Fruit fly (Drosophila melanogaster) whole organism, prepupa: ENCODE data around the gene nmd.

Experiments used
- CG10631 ChIP-seq: fragments of 200-800 bp; sonication (Bioruptor generic); optimal IDR thresholded peaks from 2 replicates; lab custom pipeline; 2016; ENCODE audit warnings: missing biosample characterization, missing genetic modification characterization
- CG10669 ChIP-seq: fragments of 200-800 bp; sonication (Bioruptor generic); optimal IDR thresholded peaks from 3 replicates; lab custom pipeline; 2018; ENCODE audit warnings: missing biosample characterization, mild to moderate bottlenecking, missing genetic modification characterization, moderate library complexity
- CG11294 ChIP-seq: fragments of 200-800 bp; sonication (Bioruptor generic); IDR thresholded peaks from 2 replicates; pipeline ENCODE4 v1.3.6; 2022; ENCODE audit warnings: missing biosample characterization, missing genetic modification characterization
- CG11762 ChIP-seq: fragments of 200-800 bp; sonication (Bioruptor generic); optimal IDR thresholded peaks from 3 replicates; lab custom pipeline; 2016; ENCODE audit warnings: missing biosample characterization, missing genetic modification characterization; ENCODE audit not compliant: insufficient read depth
- CG15336 ChIP-seq: fragments of 200-800 bp; sonication (Bioruptor generic); IDR thresholded peaks from 2 replicates; pipeline ENCODE4 v1.3.6; 2022; ENCODE audit warnings: missing biosample characterization, missing genetic modification characterization
- CG3032 ChIP-seq: fragments of 200-800 bp; optimal IDR thresholded peaks from 2 replicates; lab custom pipeline; 2019; ENCODE audit warnings: missing biosample characterization, mild to moderate bottlenecking, missing genetic modification characterization, moderate library complexity
- CG32006 ChIP-seq: fragments of 200-800 bp; sonication (Bioruptor generic); optimal IDR thresholded peaks from 3 replicates; lab custom pipeline; 2017; ENCODE audit warnings: missing biosample characterization, mild to moderate bottlenecking, missing genetic modification characterization
- CG3919 ChIP-seq: fragments of 200-800 bp; sonication (Bioruptor generic); optimal IDR thresholded peaks from 3 replicates; lab custom pipeline; 2016; ENCODE audit warnings: missing biosample characterization, missing genetic modification characterization
- CG6163 ChIP-seq: fragments of 200-800 bp; sonication (Bioruptor generic); IDR thresholded peaks from 3 replicates; pipeline ENCODE4 v1.3.6; 2022; ENCODE audit warnings: missing biosample characterization, missing genetic modification characterization
- CG6792 ChIP-seq: fragments of 200-800 bp; sonication (Bioruptor generic); optimal IDR thresholded peaks from 3 replicates; lab custom pipeline; 2016; ENCODE audit warnings: missing biosample characterization, missing genetic modification characterization
- CG6808 ChIP-seq: fragments of 200-800 bp; sonication (Bioruptor generic); optimal IDR thresholded peaks from 3 replicates; lab custom pipeline; 2017; ENCODE audit warnings: missing biosample characterization, missing genetic modification characterization, mild to moderate bottlenecking, moderate library complexity, missing genetic modification reagents
- CG6854 ChIP-seq: fragments of 200-800 bp; sonication (Bioruptor generic); optimal IDR thresholded peaks from 2 replicates; lab custom pipeline; 2017; ENCODE audit warnings: missing biosample characterization, mild to moderate bottlenecking, missing genetic modification characterization
- CG8119 ChIP-seq: fragments of 200-800 bp; sonication (Bioruptor generic); IDR thresholded peaks from 3 replicates; pipeline ENCODE4 v1.3.6; 2022; ENCODE audit warnings: missing biosample characterization, missing genetic modification characterization
- CG8632 ChIP-seq: fragments of 200-800 bp; sonication (Bioruptor generic); optimal IDR thresholded peaks from 3 replicates; lab custom pipeline; 2016; ENCODE audit warnings: missing biosample characterization, missing genetic modification characterization
- CG9139 ChIP-seq: fragments of 200-800 bp; sonication (Bioruptor generic); optimal IDR thresholded peaks from 3 replicates; lab custom pipeline; 2017; ENCODE audit warnings: missing biosample characterization, mild to moderate bottlenecking, missing genetic modification characterization
- Eip75B ChIP-seq: fragments of 200-800 bp; sonication (Bioruptor generic); optimal IDR thresholded peaks from 3 replicates; lab custom pipeline; 2016; ENCODE audit warnings: missing biosample characterization, missing genetic modification characterization
- Eip78C ChIP-seq: fragments of 200-800 bp; sonication (Bioruptor generic); peaks from one replicate; lab custom pipeline; 2016; ENCODE audit warnings: missing biosample characterization, missing genetic modification characterization
- Ets21C ChIP-seq: fragments of 200-800 bp; sonication (Bioruptor generic); optimal IDR thresholded peaks from 3 replicates; lab custom pipeline; 2016; ENCODE audit warnings: missing biosample characterization, missing genetic modification characterization
- Ets96B ChIP-seq: fragments of 200-800 bp; optimal IDR thresholded peaks from 2 replicates; lab custom pipeline; 2019; ENCODE audit warnings: missing biosample characterization, mild to moderate bottlenecking, missing genetic modification characterization, moderate library complexity
- Gug ChIP-seq: fragments of 200-800 bp; sonication (Bioruptor generic); IDR thresholded peaks from 2 replicates; pipeline ENCODE4 v1.3.6; 2022; ENCODE audit warnings: missing biosample characterization, missing genetic modification characterization
- Hr38 ChIP-seq: sonication (Bioruptor generic); optimal IDR thresholded peaks from 2 replicates; lab custom pipeline; 2016; ENCODE audit warnings: missing biosample characterization, missing genetic modification characterization
- Hr39 ChIP-seq: fragments of 200-800 bp; sonication (Bioruptor generic); optimal IDR thresholded peaks from 2 replicates; lab custom pipeline; 2016; ENCODE audit warnings: missing biosample characterization, missing genetic modification characterization
- Hr4 ChIP-seq: fragments of 200-800 bp; sonication (Bioruptor generic); optimal IDR thresholded peaks from 3 replicates; lab custom pipeline; 2016; ENCODE audit warnings: missing biosample characterization, missing genetic modification characterization
- Lpt ChIP-seq: fragments of 200-800 bp; sonication (Bioruptor generic); optimal IDR thresholded peaks from 3 replicates; lab custom pipeline; 2016; ENCODE audit warnings: missing biosample characterization, missing genetic modification characterization
- Smox ChIP-seq: fragments of 200-800 bp; sonication (Bioruptor generic); optimal IDR thresholded peaks from 3 replicates; lab custom pipeline; 2016; ENCODE audit warnings: missing biosample characterization, missing genetic modification characterization
- Sox14 ChIP-seq: fragments of 200-800 bp; sonication (Bioruptor generic); optimal IDR thresholded peaks from 3 replicates; lab custom pipeline; 2016; ENCODE audit warnings: missing biosample characterization, missing genetic modification characterization
- Sox15 ChIP-seq: fragments of 200-800 bp; sonication (Bioruptor generic); optimal IDR thresholded peaks from 3 replicates; lab custom pipeline; 2016; ENCODE audit warnings: missing biosample characterization, missing genetic modification characterization
- achi ChIP-seq: fragments of 200-800 bp; sonication (Bioruptor generic); optimal IDR thresholded peaks from 3 replicates; lab custom pipeline; 2016; ENCODE audit warnings: missing biosample characterization, missing genetic modification characterization
- acj6 ChIP-seq: fragments of 200-800 bp; sonication (Bioruptor generic); optimal IDR thresholded peaks from 3 replicates; lab custom pipeline; 2016; ENCODE audit warnings: missing biosample characterization, missing genetic modification characterization
- cyc ChIP-seq: fragments of 200-800 bp; sonication (Bioruptor generic); optimal IDR thresholded peaks from 3 replicates; lab custom pipeline; 2016; ENCODE audit warnings: missing biosample characterization, missing genetic modification characterization
- dac ChIP-seq: fragments of 200-800 bp; sonication (Bioruptor generic); optimal IDR thresholded peaks from 2 replicates; lab custom pipeline; 2017; ENCODE audit warnings: missing biosample characterization, mild to moderate bottlenecking, missing genetic modification characterization
- eg ChIP-seq: fragments of 200-800 bp; sonication (Bioruptor generic); IDR thresholded peaks from 3 replicates; pipeline ENCODE4 v1.3.6; 2022; ENCODE audit warnings: missing biosample characterization, missing genetic modification characterization
- esn ChIP-seq: fragments of 200-800 bp; sonication (Bioruptor generic); optimal IDR thresholded peaks from 2 replicates; lab custom pipeline; 2016; ENCODE audit warnings: missing biosample characterization, mild to moderate bottlenecking, missing genetic modification characterization, moderate library complexity
- fd85E ChIP-seq: fragments of 200-800 bp; sonication (Bioruptor generic); optimal IDR thresholded peaks from 3 replicates; lab custom pipeline; 2016; ENCODE audit warnings: missing biosample characterization, missing genetic modification characterization
- fkh ChIP-seq: fragments of 200-800 bp; sonication (Bioruptor generic); optimal IDR thresholded peaks from 3 replicates; lab custom pipeline; 2017; ENCODE audit warnings: missing biosample characterization, mild to moderate bottlenecking, missing genetic modification characterization, moderate library complexity
- net ChIP-seq: fragments of 200-800 bp; sonication (Bioruptor generic); optimal IDR thresholded peaks from 3 replicates; lab custom pipeline; 2016; ENCODE audit warnings: missing biosample characterization, missing genetic modification characterization
- svp ChIP-seq: fragments of 200-800 bp; sonication (Bioruptor generic); peaks from one replicate; lab custom pipeline; 2016; ENCODE audit warnings: missing biosample characterization, missing genetic modification characterization

nmd gene

dm6 chr2L:10276846-10277245, 26.9 kb downstream of the nmd start (continued):
- TF ChIP-seq achi (GFP tag; lab: Kevin White, UChicago) (peak; percentile 58), Gug (no peak), esn (GFP tag; lab: Kevin White, UChicago) (peak; percentile 74), CG11762 (GFP tag; lab: Kevin White, UChicago) (no peak), CG6163 (GFP tag; lab: Robert Waterston, UW) (no peak; the same call in 1 of the 3 replicates), CG10669 (peak; percentile 8), Hr38 (GFP tag; lab: Kevin White, UChicago) (peak; percentile 10)
- TF ChIP-seq, all 60 proteins: peak for 22

- TF ChIP-seq fkh (GFP tag; lab: Kevin White, UChicago): peak; percentile 21
- TF ChIP-seq dac: no peak
- TF ChIP-seq achi (GFP tag; lab: Kevin White, UChicago): no peak
- no peak for TF ChIP-seq cyc (GFP tag; lab: Kevin White, UChicago)
- TF ChIP-seq Sox15: no peak
- TF ChIP-seq Ets96B (tag; lab: Kevin White, UChicago): peak; percentile 69
- no peak for TF ChIP-seq CG10631 (GFP tag; lab: Kevin White, UChicago)
- peak; percentile 82 for TF ChIP-seq CG15336 (GFP tag; lab: Robert Waterston, UW)
- TF ChIP-seq CG3032 (tag; lab: Kevin White, UChicago): peak; percentile 67
- TF ChIP-seq CG6792: peak; percentile 20
- peak; percentile 42; the same call in 1 of the 2 replicates for TF ChIP-seq CG11294 (GFP tag; lab: Robert Waterston, UW)
- TF ChIP-seq Eip78C (GFP tag; lab: Kevin White, UChicago): peak; percentile 84
- no peak for TF ChIP-seq CG32006 (GFP tag; lab: Kevin White, UChicago)
- TF ChIP-seq fd85E (GFP tag; lab: Kevin White, UChicago): peak; percentile 5
- TF ChIP-seq CG8119: peak; percentile 70; the same call in 2 of the 3 replicates
- TF ChIP-seq CG6854 (GFP tag; lab: Kevin White, UChicago): peak; percentile 37
- TF ChIP-seq acj6 (GFP tag; lab: Kevin White, UChicago): peak; percentile 32
- TF ChIP-seq CG8632 (GFP tag; lab: Kevin White, UChicago): peak; percentile 42
These were observed 27.3 kb downstream of the nmd start for dm6 chr2L:10276436-10276835.

dm6 chr2L:10272224-10272623, 31.5 kb downstream of the nmd start, which contains the start of gene trk:
Gene trk, minus strand, starts transcription at chr2L:10272324.
- no peak for TF ChIP-seq dac
- TF ChIP-seq CG11294 (GFP tag; lab: Robert Waterston, UW): no peak
- TF ChIP-seq, all 60 proteins: peak for 0

DNA sequence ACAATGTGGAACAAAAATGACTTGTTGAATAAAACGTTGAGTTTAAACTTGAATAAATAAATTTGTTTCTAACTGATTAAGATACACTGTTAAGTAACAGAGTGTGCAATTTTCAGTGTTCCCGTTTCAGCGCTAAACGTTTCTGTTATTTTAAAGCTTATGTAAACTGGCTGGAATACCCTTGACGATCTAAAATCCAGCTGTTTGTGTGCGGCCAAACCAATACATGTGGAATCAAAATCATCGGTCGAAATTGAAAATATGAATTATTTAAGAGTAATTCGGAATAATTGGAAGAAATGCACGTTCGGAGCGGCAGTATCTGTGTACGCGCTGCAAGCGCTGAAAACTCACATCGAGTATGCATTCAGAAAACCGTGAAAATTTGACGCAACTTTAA, 33.9 kb downstream of the nmd start, which contains the start of gene Mulk:
Gene Mulk, plus strand, starts transcription at position 198 of the 400 bp plus-strand sequence.
- TF ChIP-seq CG9139 (GFP tag; lab: Kevin White, UChicago): no peak
- no peak for TF ChIP-seq Lpt (GFP tag; lab: Kevin White, UChicago)
- no peak for TF ChIP-seq Hr39
- TF ChIP-seq eg (GFP tag; lab: Robert Waterston, UW): no peak
- TF ChIP-seq Sox15: no peak
- no peak for TF ChIP-seq Eip75B (GFP tag; lab: Kevin White, UChicago)
- TF ChIP-seq esn (GFP tag; lab: Kevin White, UChicago): no peak

DNA sequence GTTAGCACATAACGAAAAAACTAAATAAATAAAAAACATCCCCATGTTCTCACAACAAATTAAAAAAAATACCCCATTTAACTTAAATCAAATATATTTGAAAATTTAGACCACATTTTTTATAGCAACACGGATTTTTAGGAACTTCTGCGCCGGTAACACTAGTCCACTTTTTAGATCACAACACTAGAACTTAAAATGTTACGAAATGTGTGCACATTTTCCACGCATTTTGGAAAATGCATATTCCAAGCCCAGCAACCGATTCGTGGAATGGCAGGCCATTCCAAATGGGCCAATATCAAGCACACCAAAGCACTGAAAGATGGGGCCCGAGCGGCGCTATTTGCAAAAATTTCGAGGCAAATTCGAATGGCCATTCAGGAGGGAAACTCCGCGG, 35.1 kb downstream of the nmd start, which contains the start of gene CG4957:
Gene CG4957, plus strand, starts transcription at position 185 of the 400 bp plus-strand sequence.
- TF ChIP-seq acj6 (GFP tag; lab: Kevin White, UChicago): no peak
- TF ChIP-seq CG3919 (GFP tag; lab: Kevin White, UChicago): no peak
- no peak for TF ChIP-seq dac
- TF ChIP-seq Ets96B (tag; lab: Kevin White, UChicago): no peak
- no peak for TF ChIP-seq Ets21C (GFP tag; lab: Kevin White, UChicago)
- TF ChIP-seq Lpt (GFP tag; lab: Kevin White, UChicago): no peak
- TF ChIP-seq CG8119: no peak
- TF ChIP-seq CG6808 (GFP tag; lab: Kevin White, UChicago): no peak
- no peak for TF ChIP-seq Hr4 (GFP tag; lab: Kevin White, UChicago)
- no peak for TF ChIP-seq Sox14 (GFP tag; lab: Kevin White, UChicago)
- no peak for TF ChIP-seq Smox (GFP tag; lab: Kevin White, UChicago)
- no peak for TF ChIP-seq Eip75B (GFP tag; lab: Kevin White, UChicago)
- TF ChIP-seq CG6163 (GFP tag; lab: Robert Waterston, UW): no peak
- TF ChIP-seq net (GFP tag; lab: Kevin White, UChicago): no peak
- TF ChIP-seq svp (GFP tag; lab: Kevin White, UChicago): no peak
- TF ChIP-seq CG8632 (GFP tag; lab: Kevin White, UChicago): no peak
- TF ChIP-seq Hr39: no peak
- no peak for TF ChIP-seq Sox15
- no peak for TF ChIP-seq fkh (GFP tag; lab: Kevin White, UChicago)
- no peak for TF ChIP-seq CG11294 (GFP tag; lab: Robert Waterston, UW)
